Worm (Caenorhabditis elegans) whole organism, midembryonic: Measurements from ENCODE around the gene marb-1.

ENCODE experiments used
- cog-1 ChIP-seq: sonication (generic microtip); optimal IDR thresholded peaks from 2 replicates; lab custom pipeline; 2016; ENCODE audit warnings: missing genetic modification characterization, missing compliant biosample characterization
- flt-1 ChIP-seq: fragments of 200-800 bp; sonication (Bioruptor generic); IDR thresholded peaks from 2 replicates; pipeline ENCODE4 v1.3.6; 2022; ENCODE audit warnings: missing genetic modification characterization, missing compliant biosample characterization
- klf-2 ChIP-seq: fragments of 200-800 bp; sonication (Bioruptor generic); conservative IDR thresholded peaks from 2 replicates; pipeline ENCODE4 v1.3.6; 2022; ENCODE audit warnings: missing genetic modification reagents, missing genetic modification characterization, missing compliant biosample characterization
- med-1 ChIP-seq: sonication (generic microtip); optimal IDR thresholded peaks from 2 replicates; lab custom pipeline; 2017; ENCODE audit warnings: missing genetic modification characterization, mild to moderate bottlenecking, missing compliant biosample characterization, antibody characterized with exemption, missing genetic modification reagents; ENCODE audit not compliant: insufficient read depth
- tab-1 ChIP-seq: fragments of 200-800 bp; sonication (Bioruptor generic); IDR thresholded peaks from 2 replicates; pipeline ENCODE4 v1.3.6; 2022; ENCODE audit warnings: missing genetic modification characterization, missing compliant biosample characterization
- ztf-23 ChIP-seq: fragments of 200-800 bp; sonication (Bioruptor generic); IDR thresholded peaks from 2 replicates; pipeline ENCODE4 v1.3.6; 2022; ENCODE audit warnings: missing genetic modification reagents, missing genetic modification characterization, missing compliant biosample characterization
- ztf-29 ChIP-seq: fragments of 200-800 bp; sonication (Bioruptor generic); IDR thresholded peaks from 2 replicates; pipeline ENCODE4 v1.3.6; 2022; ENCODE audit warnings: missing genetic modification reagents, missing genetic modification characterization, missing compliant biosample characterization

DNA sequence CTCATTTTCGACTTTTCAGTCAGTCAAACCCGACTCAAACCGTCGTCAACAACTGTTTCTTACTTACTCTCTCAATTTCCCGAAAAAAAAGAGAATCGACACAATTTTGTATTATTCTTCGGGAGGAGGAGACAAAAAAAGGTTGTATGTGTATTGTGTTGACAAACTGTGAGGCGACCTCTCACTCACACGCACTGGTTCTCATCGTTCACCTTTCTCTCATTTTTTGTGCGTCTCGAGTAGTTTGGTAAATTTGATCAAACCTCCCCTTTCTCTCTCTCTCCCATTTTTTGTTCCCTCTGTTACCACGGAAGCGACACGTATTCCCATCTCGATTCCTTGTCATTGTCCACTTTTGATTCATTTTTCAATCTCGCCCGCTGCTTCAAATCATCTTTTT, 10.0 kb downstream of the marb-1 start:
- TF ChIP-seq med-1 (GFP tag; lab: Kevin White, UChicago) (no peak), tab-1 (GFP tag; lab: Robert Waterston, UW) (no peak), flt-1 (GFP tag; lab: Robert Waterston, UW) (no peak), klf-2 (GFP tag; lab: Robert Waterston, UW) (no peak), ztf-29 (GFP tag; lab: Robert Waterston, UW) (no peak), ztf-23 (no peak), cog-1 (tag; lab: Kevin White, UChicago) (no peak)
